Fruit fly (Drosophila melanogaster) whole organism, embryonic: ENCODE data around the gene Blm.
A peak's percentile ranks its signal among the peaks of the same experiment; 100 is the strongest.

ENCODE experiments used
- Bdp1 ChIP-seq: fragments of 200-800 bp; sonication (Bioruptor generic); optimal IDR thresholded peaks from 3 replicates; lab custom pipeline; 2016; ENCODE audit warnings: missing biosample characterization, missing genetic modification characterization
- CG10543 ChIP-seq: fragments of 200-800 bp; sonication (Bioruptor generic); optimal IDR thresholded peaks from 3 replicates; lab custom pipeline; 2017; ENCODE audit warnings: missing biosample characterization, mild to moderate bottlenecking, missing genetic modification characterization, moderate library complexity
- CG10654 ChIP-seq: fragments of 200-800 bp; sonication (Bioruptor generic); optimal IDR thresholded peaks from 2 replicates; lab custom pipeline; 2016; ENCODE audit warnings: missing biosample characterization, missing genetic modification characterization
- CG11723 ChIP-seq: fragments of 200-800 bp; sonication (Bioruptor generic); optimal IDR thresholded peaks from 2 replicates; lab custom pipeline; 2017; ENCODE audit warnings: missing biosample characterization, mild to moderate bottlenecking, missing genetic modification characterization
- CG14050 ChIP-seq: fragments of 200-800 bp; sonication (Bioruptor generic); IDR thresholded peaks from 3 replicates; pipeline ENCODE4 v1.3.6; 2022; ENCODE audit warnings: missing biosample characterization, missing genetic modification characterization
- CG15601 ChIP-seq: fragments of 200-800 bp; sonication (Bioruptor generic); optimal IDR thresholded peaks from 3 replicates; lab custom pipeline; 2019; ENCODE audit warnings: missing biosample characterization, mild to moderate bottlenecking, missing genetic modification characterization, moderate library complexity
- CG1603 ChIP-seq: fragments of 200-800 bp; sonication (Bioruptor generic); optimal IDR thresholded peaks from 2 replicates; lab custom pipeline; 2019; ENCODE audit warnings: missing biosample characterization, mild to moderate bottlenecking, missing genetic modification characterization, moderate library complexity
- CG17328 ChIP-seq: fragments of 200-800 bp; sonication (Bioruptor generic); IDR thresholded peaks from 2 replicates; pipeline ENCODE4 v1.3.6; 2022; ENCODE audit warnings: missing biosample characterization, missing genetic modification characterization
- CG1792 ChIP-seq: fragments of 200-800 bp; sonication (Bioruptor generic); optimal IDR thresholded peaks from 2 replicates; lab custom pipeline; 2016; ENCODE audit warnings: missing biosample characterization, missing genetic modification characterization
- CG2712 ChIP-seq: fragments of 200-800 bp; optimal IDR thresholded peaks from 3 replicates; lab custom pipeline; 2019; ENCODE audit warnings: missing biosample characterization, mild to moderate bottlenecking, missing genetic modification characterization, moderate library complexity
- CG3065 ChIP-seq: fragments of 200-800 bp; sonication (Bioruptor generic); optimal IDR thresholded peaks from 2 replicates; lab custom pipeline; 2016; ENCODE audit warnings: missing biosample characterization, missing genetic modification characterization
- CG31224 ChIP-seq: fragments of 200-800 bp; sonication (Bioruptor generic); IDR thresholded peaks from 2 replicates; pipeline ENCODE4 v1.3.6; 2022; ENCODE audit warnings: missing biosample characterization, missing genetic modification characterization
- CG3847 ChIP-seq: fragments of 200-800 bp; sonication (Bioruptor generic); IDR thresholded peaks from 2 replicates; pipeline ENCODE4 v1.3.6; 2022; ENCODE audit warnings: missing biosample characterization, missing genetic modification characterization
- CG4424 ChIP-seq: fragments of 200-800 bp; sonication (Bioruptor generic); optimal IDR thresholded peaks from 3 replicates; lab custom pipeline; 2016; ENCODE audit warnings: missing biosample characterization, missing genetic modification characterization
- CG7372 ChIP-seq: fragments of 200-800 bp; sonication (Bioruptor generic); IDR thresholded peaks from 2 replicates; pipeline ENCODE4 v1.3.6; 2022; ENCODE audit warnings: missing biosample characterization, missing genetic modification characterization
- CG7839 ChIP-seq: fragments of 200-800 bp; sonication (Bioruptor generic); optimal IDR thresholded peaks from 3 replicates; lab custom pipeline; 2018; ENCODE audit warnings: missing biosample characterization, mild to moderate bottlenecking, missing genetic modification characterization, moderate library complexity
- CG8478 ChIP-seq: fragments of >200 bp; optimal IDR thresholded peaks from 2 replicates; lab custom pipeline; 2018
- CG8924 ChIP-seq: fragments of 200-800 bp; optimal IDR thresholded peaks from 3 replicates; lab custom pipeline; 2019; ENCODE audit warnings: missing biosample characterization, mild to moderate bottlenecking, missing genetic modification characterization, moderate library complexity
- Camta ChIP-seq: fragments of 200-800 bp; sonication (Bioruptor generic); optimal IDR thresholded peaks from 2 replicates; lab custom pipeline; 2016; ENCODE audit warnings: missing biosample characterization, missing genetic modification characterization
- E2f2 ChIP-seq: fragments of 200-800 bp; sonication (Bioruptor generic); IDR thresholded peaks from 2 replicates; pipeline ENCODE4 v1.3.6; 2022; ENCODE audit warnings: missing biosample characterization, missing genetic modification characterization
- ERR ChIP-seq: fragments of 200-800 bp; sonication (Bioruptor generic); optimal IDR thresholded peaks from 2 replicates; lab custom pipeline; 2016; ENCODE audit warnings: missing biosample characterization, missing genetic modification characterization
- Eip74EF ChIP-seq, 2 experiments: fragments of 200-800 bp in 1 of 2; fragments of >200 bp in 1 of 2; sonication (Bioruptor generic) in 1 of 2; optimal IDR thresholded peaks; 2 replicates each; lab custom pipeline; 2017 to 2019; ENCODE audit warnings: missing biosample characterization in 2 of 2, missing genetic modification characterization in 2 of 2, mild to moderate bottlenecking in 1 of 2, moderate library complexity in 1 of 2
- Fer3 ChIP-seq: fragments of 200-800 bp; sonication (Bioruptor generic); optimal IDR thresholded peaks from 2 replicates; lab custom pipeline; 2018; ENCODE audit warnings: missing biosample characterization, mild to moderate bottlenecking, missing genetic modification characterization, moderate library complexity
- GATAe ChIP-seq: fragments of 200-800 bp; sonication (Bioruptor generic); conservative IDR thresholded peaks from 2 replicates; pipeline ENCODE4 v1.3.6; 2022; ENCODE audit warnings: missing biosample characterization, missing genetic modification characterization
- Hr78 ChIP-seq, 2 experiments: fragments of 200-800 bp in 1 of 2; fragments of >200 bp in 1 of 2; sonication (Bioruptor generic) in 1 of 2; optimal IDR thresholded peaks; 2 replicates each; lab custom pipeline; 2017 to 2019; ENCODE audit warnings: missing biosample characterization in 2 of 2, missing genetic modification characterization in 2 of 2, mild to moderate bottlenecking in 1 of 2, moderate library complexity in 1 of 2
- Lpt ChIP-seq: fragments of >200 bp; optimal IDR thresholded peaks from 2 replicates; lab custom pipeline; 2018; ENCODE audit warnings: missing biosample characterization, missing genetic modification characterization
- MESR4 ChIP-seq: fragments of 200-800 bp; sonication (Bioruptor generic); optimal IDR thresholded peaks from 2 replicates; lab custom pipeline; 2018; ENCODE audit warnings: missing biosample characterization, mild to moderate bottlenecking, missing genetic modification characterization, moderate library complexity
- Max ChIP-seq: fragments of 200-800 bp; sonication (Bioruptor generic); optimal IDR thresholded peaks from 2 replicates; lab custom pipeline; 2016; ENCODE audit warnings: missing biosample characterization, mild to moderate bottlenecking, missing genetic modification characterization
- PHDP ChIP-seq: fragments of 200-800 bp; sonication (Bioruptor generic); optimal IDR thresholded peaks from 3 replicates; lab custom pipeline; 2018; ENCODE audit warnings: missing biosample characterization, mild to moderate bottlenecking, missing genetic modification characterization, moderate library complexity
- Sox100B ChIP-seq: fragments of 200-800 bp; sonication (Bioruptor generic); optimal IDR thresholded peaks from 3 replicates; lab custom pipeline; 2018; ENCODE audit warnings: missing biosample characterization, mild to moderate bottlenecking, missing genetic modification characterization
- Stat92E ChIP-seq, 3 experiments: fragments of >200 bp in 2 of 3; fragments of 200-800 bp in 1 of 3; sonication (Bioruptor generic) in 1 of 3; optimal IDR thresholded peaks; 2 replicates each; lab custom pipeline; 2017 to 2019; ENCODE audit warnings: missing biosample characterization in 3 of 3, missing genetic modification characterization in 3 of 3, mild to moderate bottlenecking in 1 of 3, moderate library complexity in 1 of 3
- ash1 ChIP-seq: fragments of 200-800 bp; sonication (Bioruptor generic); optimal IDR thresholded peaks from 2 replicates; lab custom pipeline; 2018; ENCODE audit warnings: missing biosample characterization, mild to moderate bottlenecking, missing genetic modification characterization
- chif ChIP-seq, 2 experiments: fragments of 200-800 bp; sonication (Bioruptor generic); optimal IDR thresholded peaks; 3 replicates each; lab custom pipeline; 2016; ENCODE audit warnings: missing biosample characterization in 2 of 2, missing genetic modification characterization in 2 of 2
- dpn ChIP-seq, 2 experiments: fragments of 200-800 bp; sonication (Bioruptor generic); optimal IDR thresholded peaks; 3 replicates each; lab custom pipeline; 2016; ENCODE audit warnings: missing biosample characterization in 2 of 2, missing genetic modification characterization in 2 of 2
- gt ChIP-seq: fragments of 200-800 bp; sonication (Bioruptor generic); IDR thresholded peaks from 2 replicates; pipeline ENCODE4 v1.3.6; 2022; ENCODE audit warnings: missing biosample characterization, missing genetic modification characterization
- hkb ChIP-seq, 2 experiments: fragments of 200-800 bp in 1 of 2; fragments of >200 bp in 1 of 2; sonication (Bioruptor generic) in 1 of 2; IDR thresholded peaks in 1 of 2; optimal IDR thresholded peaks in 1 of 2; 2 replicates each; pipeline versions ENCODE4 v1.3.6 to Lab custom; 2017 to 2022; ENCODE audit warnings: missing biosample characterization in 1 of 2, missing genetic modification characterization in 1 of 2
- ken ChIP-seq: fragments of 200-800 bp; sonication (Bioruptor generic); IDR thresholded peaks from 3 replicates; pipeline ENCODE4 v1.3.6; 2022; ENCODE audit warnings: missing biosample characterization, missing genetic modification characterization
- phol ChIP-seq: fragments of 200-800 bp; sonication (Bioruptor generic); optimal IDR thresholded peaks from 3 replicates; lab custom pipeline; 2018; ENCODE audit warnings: missing biosample characterization, mild to moderate bottlenecking, missing genetic modification characterization, moderate library complexity
- prd ChIP-seq, 3 experiments: fragments of >200 bp in 2 of 3; fragments of 200-800 bp in 1 of 3; sonication (Bioruptor generic) in 1 of 3; optimal IDR thresholded peaks in 2 of 3; IDR thresholded peaks in 1 of 3; 2 replicates in 2 of 3; 3 replicates in 1 of 3; pipeline versions ENCODE4 v1.3.6 to Lab custom; 2017 to 2022; ENCODE audit warnings: missing biosample characterization in 1 of 3, missing genetic modification characterization in 1 of 3
- ranshi ChIP-seq: fragments of 200-800 bp; sonication (Bioruptor generic); IDR thresholded peaks from 2 replicates; pipeline ENCODE4 v1.3.6; 2022; ENCODE audit warnings: missing biosample characterization, missing genetic modification characterization
- rib ChIP-seq: fragments of 200-800 bp; sonication (Bioruptor generic); IDR thresholded peaks from 2 replicates; pipeline ENCODE4 v1.3.6; 2022; ENCODE audit warnings: missing biosample characterization, missing genetic modification characterization
- seq ChIP-seq: fragments of 200-800 bp; sonication (Bioruptor generic); IDR thresholded peaks from 2 replicates; pipeline ENCODE4 v1.3.6; 2022; ENCODE audit warnings: missing biosample characterization, missing genetic modification characterization
- sug ChIP-seq: fragments of 200-800 bp; optimal IDR thresholded peaks from 2 replicates; lab custom pipeline; 2019; ENCODE audit warnings: missing biosample characterization, mild to moderate bottlenecking, missing genetic modification characterization, moderate library complexity
- tio ChIP-seq: fragments of 200-800 bp; sonication (Bioruptor generic); optimal IDR thresholded peaks from 2 replicates; lab custom pipeline; 2017; ENCODE audit warnings: missing biosample characterization, missing genetic modification characterization, inconsistent platforms
- tup ChIP-seq: fragments of 200-800 bp; sonication (Bioruptor generic); optimal IDR thresholded peaks from 2 replicates; lab custom pipeline; 2016; ENCODE audit warnings: missing biosample characterization, mild to moderate bottlenecking, missing genetic modification characterization, moderate library complexity
- unpg ChIP-seq: fragments of 200-800 bp; sonication (Bioruptor generic); optimal IDR thresholded peaks from 3 replicates; lab custom pipeline; 2018; ENCODE audit warnings: missing biosample characterization, mild to moderate bottlenecking, missing genetic modification characterization, moderate library complexity
- vfl ChIP-seq: fragments of 200-800 bp; sonication (Bioruptor generic); optimal IDR thresholded peaks from 2 replicates; lab custom pipeline; 2016; ENCODE audit warnings: missing biosample characterization, missing genetic modification characterization
- vvl ChIP-seq: fragments of 200-800 bp; sonication (Bioruptor generic); IDR thresholded peaks from 2 replicates; pipeline ENCODE4 v1.3.6; 2022; ENCODE audit warnings: missing biosample characterization, missing genetic modification characterization

The Blm gene

DNA sequence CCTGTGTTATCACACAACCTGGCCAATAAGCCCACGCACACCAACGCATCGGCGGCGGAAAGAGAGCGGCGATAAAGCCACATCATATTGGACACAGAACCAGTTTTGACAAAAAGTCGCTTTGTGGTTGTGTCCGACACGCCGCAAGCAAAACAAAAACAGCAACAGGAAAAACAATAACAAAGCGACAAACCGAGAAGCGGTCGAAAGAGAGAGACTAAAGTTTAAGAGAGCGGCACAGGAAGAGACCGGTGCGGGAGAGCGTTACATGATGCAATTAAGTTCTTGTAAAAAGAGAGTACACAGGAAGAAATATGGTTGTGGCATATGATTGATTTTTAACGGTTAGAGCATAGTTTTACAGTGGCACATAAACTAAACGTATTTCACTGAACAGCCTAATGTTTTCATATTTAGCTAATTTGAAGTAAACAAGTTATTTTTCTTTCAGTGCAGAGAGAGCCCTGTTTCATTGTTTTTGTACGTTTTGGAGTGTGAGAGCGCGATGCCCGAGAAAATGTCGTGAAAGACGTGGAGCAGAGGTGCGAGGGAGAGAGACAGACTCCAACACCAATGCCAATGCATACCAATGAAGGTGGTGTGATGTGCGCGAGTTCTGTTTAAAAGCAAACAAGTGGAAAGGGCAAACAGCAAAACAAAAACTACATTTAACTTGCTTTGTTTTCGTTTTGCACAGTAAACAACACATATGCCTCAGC, 19.2 kb upstream of the Blm start (continued):
- TF ChIP-seq CG31224 (GFP tag; lab: Robert Waterston, UW) (no peak), Bdp1 (GFP tag; lab: Kevin White, UChicago) (peak; percentile 97), CG3065 (GFP tag; lab: Kevin White, UChicago) (peak; percentile 100), CG11723 (GFP tag; lab: Kevin White, UChicago) (peak; percentile 100), PHDP (tag; lab: Kevin White, UChicago) (peak; percentile 100), phol (tag; lab: Kevin White, UChicago) (peak; percentile 99), CG10654 (peak; percentile 100), CG15601 (tag; lab: Kevin White, UChicago) (peak; percentile 99), Sox100B (peak; percentile 99), chif (GFP tag; optimal IDR thresholded peaks at IDR 0.05; lab: Kevin White, UChicago) (peak; percentile 100), rib (GFP tag; lab: Robert Waterston, UW) (no peak), Fer3 (tag; lab: Kevin White, UChicago) (peak; percentile 100), ken (GFP tag; lab: Robert Waterston, UW) (no peak), tup (GFP tag; lab: Kevin White, UChicago) (peak; percentile 100), CG1603 (tag; lab: Kevin White, UChicago) (peak; percentile 99), ERR (GFP tag; lab: Kevin White, UChicago) (peak; percentile 100), CG8478 (lab: Kevin White, UChicago) (peak; percentile 56), CG1792 (GFP tag; lab: Kevin White, UChicago) (peak; percentile 100), Stat92E (GFP tag; optimal IDR thresholded peaks at IDR 0.05; lab: Kevin White, UChicago) (peak in 1 of 3 experiments; percentile 100), ash1 (peak; percentile 99), CG7839 (peak; percentile 100), ranshi (no peak), gt (GFP tag; lab: Robert Waterston, UW) (no peak), vfl (GFP tag; lab: Kevin White, UChicago) (peak; percentile 100), CG3847 (no peak), dpn (GFP tag; optimal IDR thresholded peaks at IDR 0.05; lab: Kevin White, UChicago) (peak; percentile 100), MESR4 (GFP tag; lab: Kevin White, UChicago) (peak; percentile 97), vvl (no peak), Lpt (GFP tag; lab: Kevin White, UChicago) (no peak), prd (optimal IDR thresholded peaks at IDR 0.05; lab: Kevin White, UChicago) (no peak), prd (GFP tag; IDR thresholded peaks at IDR 0.05; lab: Robert Waterston, UW) (no peak), GATAe (no peak), sug (tag; lab: Kevin White, UChicago) (peak; percentile 99), CG17328 (GFP tag; lab: Robert Waterston, UW) (no peak), CG7372 (no peak), CG14050 (GFP tag; lab: Robert Waterston, UW) (no peak), CG10543 (GFP tag; lab: Kevin White, UChicago) (peak; percentile 100), Camta (GFP tag; lab: Kevin White, UChicago) (peak; percentile 100), Max (GFP tag; lab: Kevin White, UChicago) (peak; percentile 100), tio (peak; percentile 100), CG4424 (GFP tag; lab: Kevin White, UChicago) (peak; percentile 100), Hr78 (GFP tag; optimal IDR thresholded peaks at IDR 0.05; lab: Kevin White, UChicago) (peak in 1 of 2 experiments; percentile 97), seq (GFP tag; lab: Robert Waterston, UW) (no peak), unpg (peak; percentile 100), hkb (optimal IDR thresholded peaks at IDR 0.05; lab: Kevin White, UChicago) (no peak), hkb (GFP tag; IDR thresholded peaks at IDR 0.05; lab: Robert Waterston, UW) (no peak), CG8924 (peak; percentile 100), E2f2 (GFP tag; lab: Robert Waterston, UW) (no peak), CG2712 (tag; lab: Kevin White, UChicago) (peak; percentile 100), Eip74EF (GFP tag; optimal IDR thresholded peaks at IDR 0.05; lab: Kevin White, UChicago) (peak; percentile 47 to 99)
